Fruit fly (Drosophila melanogaster) whole organism, embryonic: ENCODE measurements around the gene lin-52.

Experiments used
- Aef1 ChIP-seq: fragments of 200-800 bp; sonication (Bioruptor generic); IDR thresholded peaks from 3 replicates; pipeline ENCODE4 v1.3.6; 2022; ENCODE audit warnings: missing biosample characterization, missing genetic modification characterization
- Asciz ChIP-seq: fragments of 200-800 bp; sonication (Bioruptor generic); optimal IDR thresholded peaks from 2 replicates; lab custom pipeline; 2017; ENCODE audit warnings: missing biosample characterization, mild to moderate bottlenecking, missing genetic modification characterization, missing genetic modification reagents
- Bteb2 ChIP-seq: fragments of 200-800 bp; sonication (Bioruptor generic); optimal IDR thresholded peaks from 2 replicates; lab custom pipeline; 2016; ENCODE audit warnings: missing biosample characterization, missing genetic modification characterization
- CG11456 ChIP-seq: fragments of 200-800 bp; sonication (Bioruptor generic); IDR thresholded peaks from 3 replicates; pipeline ENCODE4 v1.3.6; 2022; ENCODE audit warnings: missing biosample characterization, missing genetic modification characterization
- CG14667 ChIP-seq: fragments of 200-800 bp; sonication (Bioruptor generic); IDR thresholded peaks from 2 replicates; pipeline ENCODE4 v1.3.6; 2022; ENCODE audit warnings: missing biosample characterization, missing genetic modification characterization
- CG15601 ChIP-seq: fragments of 200-800 bp; sonication (Bioruptor generic); optimal IDR thresholded peaks from 3 replicates; lab custom pipeline; 2019; ENCODE audit warnings: missing biosample characterization, mild to moderate bottlenecking, missing genetic modification characterization, moderate library complexity
- CG15696 ChIP-seq: fragments of 200-800 bp; sonication (Bioruptor generic); optimal IDR thresholded peaks from 2 replicates; lab custom pipeline; 2019; ENCODE audit warnings: missing biosample characterization, mild to moderate bottlenecking, missing genetic modification characterization, moderate library complexity
- CG17359 ChIP-seq: fragments of 200-800 bp; sonication (Bioruptor generic); optimal IDR thresholded peaks from 3 replicates; lab custom pipeline; 2018; ENCODE audit warnings: missing biosample characterization, mild to moderate bottlenecking, missing genetic modification characterization, moderate library complexity
- CG17568 ChIP-seq: fragments of 200-800 bp; sonication (Bioruptor generic); optimal IDR thresholded peaks from 2 replicates; lab custom pipeline; 2018; ENCODE audit warnings: missing biosample characterization, mild to moderate bottlenecking, missing genetic modification characterization, moderate library complexity
- CG17612 ChIP-seq: fragments of 200-800 bp; sonication (Bioruptor generic); IDR thresholded peaks from 2 replicates; pipeline ENCODE4 v1.3.6; 2022; ENCODE audit warnings: missing biosample characterization, missing genetic modification characterization
- CG18619 ChIP-seq: fragments of 200-800 bp; sonication (Bioruptor generic); optimal IDR thresholded peaks from 3 replicates; lab custom pipeline; 2017; ENCODE audit warnings: missing biosample characterization, mild to moderate bottlenecking, missing genetic modification characterization
- CG18764 ChIP-seq: fragments of 200-800 bp; sonication (Bioruptor generic); optimal IDR thresholded peaks from 3 replicates; lab custom pipeline; 2016; ENCODE audit warnings: missing biosample characterization, missing genetic modification characterization
- CG3847 ChIP-seq: fragments of 200-800 bp; sonication (Bioruptor generic); IDR thresholded peaks from 2 replicates; pipeline ENCODE4 v1.3.6; 2022; ENCODE audit warnings: missing biosample characterization, missing genetic modification characterization
- CG3995 ChIP-seq: fragments of 200-800 bp; sonication (Bioruptor generic); optimal IDR thresholded peaks from 3 replicates; lab custom pipeline; 2016; ENCODE audit warnings: missing biosample characterization, missing genetic modification characterization
- CG7271 ChIP-seq: fragments of 200-800 bp; sonication (Bioruptor generic); optimal IDR thresholded peaks from 2 replicates; lab custom pipeline; 2018; ENCODE audit warnings: missing biosample characterization, mild to moderate bottlenecking, missing genetic modification characterization, moderate library complexity
- CG7839 ChIP-seq: fragments of 200-800 bp; sonication (Bioruptor generic); optimal IDR thresholded peaks from 3 replicates; lab custom pipeline; 2018; ENCODE audit warnings: missing biosample characterization, mild to moderate bottlenecking, missing genetic modification characterization, moderate library complexity
- CG8944 ChIP-seq: fragments of 200-800 bp; sonication (Bioruptor generic); optimal IDR thresholded peaks from 3 replicates; lab custom pipeline; 2016; ENCODE audit warnings: missing biosample characterization, missing genetic modification characterization
- CG9817 ChIP-seq: fragments of 200-800 bp; sonication (Bioruptor generic); optimal IDR thresholded peaks from 2 replicates; lab custom pipeline; 2018; ENCODE audit warnings: missing biosample characterization, mild to moderate bottlenecking, missing genetic modification characterization, moderate library complexity
- CG9876 ChIP-seq: fragments of 200-800 bp; sonication (Bioruptor generic); optimal IDR thresholded peaks from 2 replicates; lab custom pipeline; 2016; ENCODE audit warnings: missing biosample characterization, missing genetic modification characterization
- Dbx ChIP-seq: fragments of 200-800 bp; sonication (Bioruptor generic); IDR thresholded peaks from 3 replicates; pipeline ENCODE4 v1.3.6; 2022; ENCODE audit warnings: missing biosample characterization, missing genetic modification characterization
- Ets65A ChIP-seq: fragments of 200-800 bp; sonication (Bioruptor generic); peaks from one replicate; lab custom pipeline; 2016; ENCODE audit warnings: missing biosample characterization, missing genetic modification characterization
- H15 ChIP-seq: fragments of 200-800 bp; sonication (Bioruptor generic); IDR thresholded peaks from 3 replicates; pipeline ENCODE4 v1.3.6; 2022; ENCODE audit warnings: missing biosample characterization, missing genetic modification characterization
- Mad ChIP-seq: fragments of 200-800 bp; sonication (Bioruptor generic); optimal IDR thresholded peaks from 2 replicates; lab custom pipeline; 2016; ENCODE audit warnings: missing biosample characterization, missing genetic modification characterization
- Meics ChIP-seq: fragments of 200-800 bp; sonication (Bioruptor generic); optimal IDR thresholded peaks from 2 replicates; lab custom pipeline; 2017; ENCODE audit warnings: missing biosample characterization, mild to moderate bottlenecking, missing genetic modification characterization
- NfI ChIP-seq: fragments of 200-800 bp; sonication (Bioruptor generic); optimal IDR thresholded peaks from 3 replicates; lab custom pipeline; 2018; ENCODE audit warnings: missing biosample characterization, mild to moderate bottlenecking, missing genetic modification characterization, moderate library complexity
- Poxn ChIP-seq: fragments of 200-800 bp; sonication (Bioruptor generic); IDR thresholded peaks from 2 replicates; pipeline ENCODE4 v1.3.6; 2022; ENCODE audit warnings: missing biosample characterization, missing genetic modification characterization
- Stat92E ChIP-seq, 3 experiments: fragments of >200 bp in 2 of 3; fragments of 200-800 bp in 1 of 3; sonication (Bioruptor generic) in 1 of 3; optimal IDR thresholded peaks; 2 replicates each; lab custom pipeline; 2017 to 2019; ENCODE audit warnings: missing biosample characterization in 3 of 3, missing genetic modification characterization in 3 of 3, mild to moderate bottlenecking in 1 of 3, moderate library complexity in 1 of 3
- bsh ChIP-seq, 2 experiments: fragments of 200-800 bp; sonication (Bioruptor generic); optimal IDR thresholded peaks; 2 replicates each; lab custom pipeline; 2017 to 2018; ENCODE audit warnings: mild to moderate bottlenecking in 2 of 2, missing biosample characterization in 2 of 2, missing genetic modification characterization in 2 of 2, moderate library complexity in 1 of 2
- crc ChIP-seq: fragments of 200-800 bp; sonication (Bioruptor generic); optimal IDR thresholded peaks from 2 replicates; lab custom pipeline; 2016; ENCODE audit warnings: missing biosample characterization, missing genetic modification characterization
- cwo ChIP-seq: fragments of 200-800 bp; sonication (Bioruptor generic); optimal IDR thresholded peaks from 3 replicates; lab custom pipeline; 2017; ENCODE audit warnings: missing biosample characterization, missing genetic modification characterization, mild to moderate bottlenecking, moderate library complexity, missing genetic modification reagents
- gcm ChIP-seq: fragments of 200-800 bp; sonication (Bioruptor generic); optimal IDR thresholded peaks from 2 replicates; lab custom pipeline; 2019; ENCODE audit warnings: missing biosample characterization, mild to moderate bottlenecking, missing genetic modification characterization, moderate library complexity
- gcm2 ChIP-seq: fragments of 200-800 bp; sonication (Bioruptor generic); optimal IDR thresholded peaks from 2 replicates; lab custom pipeline; 2016; ENCODE audit warnings: missing biosample characterization, missing genetic modification characterization
- gfzf ChIP-seq: fragments of 200-800 bp; sonication (Bioruptor generic); optimal IDR thresholded peaks from 2 replicates; lab custom pipeline; 2016; ENCODE audit warnings: missing biosample characterization, mild to moderate bottlenecking, missing genetic modification characterization, moderate library complexity
- inv ChIP-seq: fragments of 200-800 bp; sonication (Bioruptor generic); IDR thresholded peaks from 2 replicates; pipeline ENCODE4 v1.3.6; 2022; ENCODE audit warnings: missing biosample characterization, missing genetic modification characterization; ENCODE audit not compliant: partially characterized antibody
- jing ChIP-seq: fragments of 200-800 bp; sonication (Bioruptor generic); optimal IDR thresholded peaks from 2 replicates; lab custom pipeline; 2018; ENCODE audit warnings: missing biosample characterization, mild to moderate bottlenecking, missing genetic modification characterization
- kah ChIP-seq: fragments of 200-800 bp; sonication (Bioruptor generic); optimal IDR thresholded peaks from 2 replicates; lab custom pipeline; 2018; ENCODE audit warnings: missing biosample characterization, mild to moderate bottlenecking, missing genetic modification characterization
- lbe ChIP-seq: fragments of 200-800 bp; sonication (Bioruptor generic); optimal IDR thresholded peaks from 2 replicates; lab custom pipeline; 2016; ENCODE audit warnings: missing biosample characterization, mild to moderate bottlenecking, missing genetic modification characterization
- mam ChIP-seq: fragments of 200-800 bp; sonication (Bioruptor generic); optimal IDR thresholded peaks from 3 replicates; lab custom pipeline; 2016; ENCODE audit warnings: missing biosample characterization, missing genetic modification characterization
- nom ChIP-seq: fragments of 200-800 bp; sonication (Bioruptor generic); optimal IDR thresholded peaks from 2 replicates; lab custom pipeline; 2017; ENCODE audit warnings: missing biosample characterization, missing genetic modification characterization, mild to moderate bottlenecking, moderate library complexity, missing genetic modification reagents
- oc ChIP-seq: fragments of 200-800 bp; sonication (Bioruptor generic); optimal IDR thresholded peaks from 2 replicates; lab custom pipeline; 2018; ENCODE audit warnings: missing biosample characterization, mild to moderate bottlenecking, missing genetic modification characterization, moderate library complexity
- pfk ChIP-seq: fragments of 200-800 bp; sonication (Bioruptor generic); optimal IDR thresholded peaks from 2 replicates; lab custom pipeline; 2018; ENCODE audit warnings: missing biosample characterization, mild to moderate bottlenecking, missing genetic modification characterization, moderate library complexity
- schlank ChIP-seq: fragments of 200-800 bp; sonication (Bioruptor generic); optimal IDR thresholded peaks from 2 replicates; lab custom pipeline; 2018; ENCODE audit warnings: missing biosample characterization, mild to moderate bottlenecking, missing genetic modification characterization
- so ChIP-seq: fragments of 200-800 bp; sonication (Bioruptor generic); IDR thresholded peaks from 3 replicates; pipeline ENCODE4 v1.3.6; 2022; ENCODE audit warnings: missing biosample characterization, missing genetic modification characterization
- sr ChIP-seq: fragments of 200-800 bp; sonication (Bioruptor generic); IDR thresholded peaks from 3 replicates; pipeline ENCODE4 v1.3.6; 2022; ENCODE audit warnings: missing biosample characterization, missing genetic modification characterization
- tin ChIP-seq: fragments of 200-800 bp; sonication (Bioruptor generic); optimal IDR thresholded peaks from 3 replicates; lab custom pipeline; 2016; ENCODE audit warnings: missing biosample characterization, missing genetic modification characterization
- twi ChIP-seq: fragments of 200-800 bp; optimal IDR thresholded peaks from 2 replicates; lab custom pipeline; 2019; ENCODE audit warnings: missing biosample characterization, mild to moderate bottlenecking, missing genetic modification characterization, moderate library complexity
- zen2 ChIP-seq: fragments of 200-800 bp; sonication (Bioruptor generic); IDR thresholded peaks from 3 replicates; pipeline ENCODE4 v1.3.6; 2022; ENCODE audit warnings: missing biosample characterization, missing genetic modification characterization; ENCODE audit not compliant: partially characterized antibody

lin-52 gene

DNA sequence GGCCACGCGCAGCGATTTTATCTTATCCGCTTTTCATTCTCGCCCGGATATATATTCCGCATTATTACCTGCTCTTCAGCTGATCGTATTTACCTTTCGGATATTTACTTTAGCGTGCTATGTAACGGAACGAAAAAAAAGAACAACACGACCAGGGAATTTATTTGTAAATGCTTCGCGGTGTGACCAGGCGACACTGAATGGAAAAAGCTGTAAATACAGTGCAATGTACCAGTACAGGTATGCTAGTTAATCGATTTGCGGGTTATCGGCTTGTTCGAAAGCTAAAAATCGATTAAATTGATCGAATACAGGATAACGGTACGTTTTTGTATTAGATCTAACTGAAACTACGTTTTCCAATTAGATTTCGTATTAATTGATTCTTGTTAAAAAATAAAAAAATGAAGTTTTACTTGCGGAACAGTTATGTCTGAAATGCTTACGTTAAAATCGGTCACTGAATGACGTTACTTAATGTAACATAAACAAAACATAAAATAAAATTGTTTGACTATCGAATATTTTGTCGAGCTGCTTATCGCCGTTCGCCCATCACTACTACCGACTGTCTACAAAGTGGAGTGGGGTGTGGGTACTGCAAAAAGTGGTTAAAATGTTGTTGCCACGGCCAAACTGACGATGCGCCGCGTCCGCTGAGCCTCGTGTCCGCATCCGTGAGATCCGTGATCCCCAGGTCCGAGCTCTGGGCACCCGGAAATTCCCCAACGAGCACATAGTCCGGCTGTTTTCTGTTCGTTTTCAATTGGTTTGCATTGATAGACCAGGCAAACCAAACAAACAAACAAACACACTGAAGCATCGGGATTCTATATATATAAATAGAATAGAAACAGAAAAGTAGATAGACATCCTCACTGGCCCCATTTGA lies 9.5 kb upstream of the lin-52 start, which contains the start of the genes MAPk-Ak2 and CG42699 (continued):
- TF ChIP-seq CG3995 (GFP tag; lab: Kevin White, UChicago) (peak; percentile 77), nom (GFP tag; lab: Kevin White, UChicago) (peak; percentile 80), Aef1 (GFP tag; lab: Robert Waterston, UW) (no peak), so (GFP tag; lab: Robert Waterston, UW) (peak; percentile 86), CG15601 (tag; lab: Kevin White, UChicago) (peak; percentile 87), CG3847 (GFP tag; lab: Robert Waterston, UW) (peak; percentile 59; the same call in 1 of the 2 replicates), Ets65A (GFP tag; lab: Kevin White, UChicago) (peak; percentile 55), Poxn (GFP tag; lab: Robert Waterston, UW) (no peak), CG18619 (GFP tag; lab: Kevin White, UChicago) (peak; percentile 85), Bteb2 (peak; percentile 54), CG17359 (peak; percentile 85), CG18764 (GFP tag; lab: Kevin White, UChicago) (peak; percentile 80), gcm2 (GFP tag; lab: Kevin White, UChicago) (peak; percentile 26), CG14667 (no peak), pfk (GFP tag; lab: Kevin White, UChicago) (peak; percentile 85), CG8944 (GFP tag; lab: Kevin White, UChicago) (peak; percentile 68), oc (tag; lab: Kevin White, UChicago) (peak; percentile 74), CG9876 (GFP tag; lab: Kevin White, UChicago) (peak; percentile 65), gcm (GFP tag; lab: Kevin White, UChicago) (peak; percentile 75), zen2 (0 out of 3 replicates have a peak, but pooled peaks have one; percentile 40), gfzf (GFP tag; lab: Kevin White, UChicago) (peak; percentile 84), schlank (tag; lab: Kevin White, UChicago) (peak; percentile 83), H15 (GFP tag; lab: Robert Waterston, UW) (no peak), mam (peak; percentile 43), Meics (GFP tag; lab: Kevin White, UChicago) (peak; percentile 84), CG7271 (peak; percentile 25), CG11456 (GFP tag; lab: Robert Waterston, UW) (peak; percentile 70; the same call in 2 of the 3 replicates), inv (peak; percentile 54), CG15696 (tag; lab: Kevin White, UChicago) (peak; percentile 89), tin (GFP tag; lab: Kevin White, UChicago) (peak; percentile 40), jing (GFP tag; lab: Kevin White, UChicago) (no peak), CG17568 (peak; percentile 91), sr (peak; percentile 74), CG17612 (GFP tag; lab: Robert Waterston, UW) (no peak), NfI (peak; percentile 76), twi (tag; lab: Kevin White, UChicago) (peak; percentile 15), Dbx (GFP tag; lab: Robert Waterston, UW) (peak; percentile 62; the same call in 1 of the 3 replicates), Mad (peak; percentile 49), Asciz (GFP tag; lab: Kevin White, UChicago) (peak; percentile 88), cwo (GFP tag; lab: Kevin White, UChicago) (peak; percentile 62), kah (peak; percentile 73), lbe (GFP tag; lab: Kevin White, UChicago) (peak; percentile 68), crc (GFP tag; lab: Kevin White, UChicago) (peak; percentile 71), Stat92E (GFP tag; optimal IDR thresholded peaks at IDR 0.05; lab: Kevin White, UChicago) (peak in 1 of 3 experiments; percentile 82), CG9817 (peak; percentile 47), bsh (GFP tag; optimal IDR thresholded peaks at IDR 0.05; lab: Kevin White, UChicago) (peak; percentile 60 to 76), CG7839 (peak; percentile 45)
